Worm (Caenorhabditis elegans) whole organism, early embryonic: Measurements from ENCODE around the gene K08D12.8.

Experiments
- B0310.2 ChIP-seq: sonication (generic microtip); optimal IDR thresholded peaks from 2 replicates; lab custom pipeline; 2016; ENCODE audit warnings: mild to moderate bottlenecking, missing genetic modification characterization, missing compliant biosample characterization
- F13C5.2 ChIP-seq: sonication (generic microtip); optimal IDR thresholded peaks from 2 replicates; lab custom pipeline; 2017; ENCODE audit warnings: mild to moderate bottlenecking, missing genetic modification characterization, inconsistent platforms, missing compliant biosample characterization
- aly-1 ChIP-seq: sonication (generic microtip); optimal IDR thresholded peaks from 2 replicates; lab custom pipeline; 2016; ENCODE audit warnings: missing genetic modification characterization, missing compliant biosample characterization
- ama-1 ChIP-seq: fragments of 150-350 bp; optimal IDR thresholded peaks from 2 replicates; lab custom pipeline; 2014
- ceh-36 ChIP-seq: sonication (generic microtip); optimal IDR thresholded peaks from 2 replicates; lab custom pipeline; 2016; ENCODE audit warnings: missing genetic modification characterization, inconsistent platforms, missing compliant biosample characterization
- ets-7 ChIP-seq: sonication (generic microtip); optimal IDR thresholded peaks from 2 replicates; lab custom pipeline; 2016; ENCODE audit warnings: missing genotype, missing genetic modification characterization, missing compliant biosample characterization
- flt-1 ChIP-seq: fragments of 200-800 bp; sonication (Bioruptor generic); IDR thresholded peaks from 2 replicates; pipeline ENCODE4 v1.3.6; 2022; ENCODE audit warnings: missing genetic modification characterization, missing compliant biosample characterization
- hmg-4 ChIP-seq: fragments of 200-800 bp; sonication (Bioruptor generic); optimal IDR thresholded peaks from 2 replicates; lab custom pipeline; 2018; ENCODE audit warnings: mild to moderate bottlenecking, missing genetic modification characterization, missing compliant biosample characterization
- hnd-1 ChIP-seq: sonication (generic microtip); optimal IDR thresholded peaks from 2 replicates; lab custom pipeline; 2016; ENCODE audit warnings: missing genetic modification characterization, missing compliant biosample characterization
- pes-1 ChIP-seq: fragments of 200-800 bp; sonication (Bioruptor generic); IDR thresholded peaks from 2 replicates; pipeline ENCODE4 v1.3.6; 2022; ENCODE audit warnings: missing genetic modification reagents, missing genetic modification characterization, missing compliant biosample characterization
- sea-1 ChIP-seq: fragments of 200-800 bp; sonication (Bioruptor generic); conservative IDR thresholded peaks from 2 replicates; pipeline ENCODE4 v1.3.6; 2022; ENCODE audit warnings: missing genetic modification characterization, missing compliant biosample characterization
- tbx-11 ChIP-seq: fragments of 200-800 bp; sonication (Bioruptor generic); IDR thresholded peaks from 2 replicates; pipeline ENCODE4 v1.3.6; 2022; ENCODE audit warnings: missing genetic modification characterization, missing compliant biosample characterization
- tbx-37 ChIP-seq: fragments of 200-800 bp; sonication (Bioruptor generic); conservative IDR thresholded peaks from 2 replicates; pipeline ENCODE4 v1.3.6; 2022; ENCODE audit warnings: missing genetic modification reagents, missing genetic modification characterization, missing compliant biosample characterization
- tra-4 ChIP-seq: sonication (generic microtip); optimal IDR thresholded peaks from 2 replicates; lab custom pipeline; 2017; ENCODE audit warnings: missing genetic modification characterization, missing compliant biosample characterization

ce11 chrIV:1752480-1752879, 26.5 kb downstream of the K08D12.8 start:
- TF ChIP-seq flt-1 (GFP tag; lab: Robert Waterston, UW): no peak
- TF ChIP-seq ama-1 (lab: Kevin White, UChicago): no peak
- no peak for TF ChIP-seq ceh-36
- TF ChIP-seq tra-4 (tag; lab: Kevin White, UChicago): no peak
- no peak for TF ChIP-seq ets-7 (tag; lab: Kevin White, UChicago)
- no peak for TF ChIP-seq aly-1 (tag; lab: Kevin White, UChicago)
- no peak for TF ChIP-seq F13C5.2
- TF ChIP-seq sea-1 (GFP tag; lab: Robert Waterston, UW): no peak
- no peak for TF ChIP-seq tbx-11
- TF ChIP-seq B0310.2 (tag; lab: Kevin White, UChicago): no peak
- TF ChIP-seq hnd-1 (tag; lab: Kevin White, UChicago): no peak
- no peak for TF ChIP-seq tbx-37 (GFP tag; lab: Robert Waterston, UW)
- TF ChIP-seq pes-1 (GFP tag; lab: Robert Waterston, UW): no peak
- no peak for TF ChIP-seq hmg-4 (GFP tag; lab: Kevin White, UChicago)
